Fruit fly (Drosophila melanogaster) whole organism, adult: ENCODE data around the gene Gk1.

Experiments
- CG1620 ChIP-seq: fragments of 200-800 bp; sonication (Bioruptor generic); optimal IDR thresholded peaks from 2 replicates; lab custom pipeline; 2016; ENCODE audit warnings: missing biosample characterization, missing genetic modification characterization
- CG33017 ChIP-seq: fragments of 200-800 bp; sonication (Bioruptor generic); optimal IDR thresholded peaks from 2 replicates; lab custom pipeline; 2018; ENCODE audit warnings: missing biosample characterization, mild to moderate bottlenecking, missing genetic modification characterization, moderate library complexity
- CG5204 ChIP-seq: fragments of 200-800 bp; sonication (Bioruptor generic); optimal IDR thresholded peaks from 2 replicates; lab custom pipeline; 2016; ENCODE audit warnings: missing biosample characterization, missing genetic modification characterization
- CG7101 ChIP-seq: fragments of 200-800 bp; sonication (Bioruptor generic); optimal IDR thresholded peaks from 2 replicates; lab custom pipeline; 2018; ENCODE audit warnings: missing biosample characterization, mild to moderate bottlenecking, missing genetic modification characterization, moderate library complexity
- Mnt ChIP-seq: fragments of 200-800 bp; sonication (Bioruptor generic); optimal IDR thresholded peaks from 2 replicates; lab custom pipeline; 2016; ENCODE audit warnings: missing biosample characterization, mild to moderate bottlenecking, missing genetic modification characterization
- cnc ChIP-seq, 2 experiments: fragments of >200 bp; optimal IDR thresholded peaks; 2 replicates each; lab custom pipeline; 2017
- pad ChIP-seq: fragments of 200-800 bp; sonication (Bioruptor generic); optimal IDR thresholded peaks from 3 replicates; lab custom pipeline; 2017; ENCODE audit warnings: missing biosample characterization, missing genetic modification characterization, mild to moderate bottlenecking, moderate library complexity, missing genetic modification reagents
- tj ChIP-seq: fragments of 200-800 bp; sonication (Bioruptor generic); optimal IDR thresholded peaks from 3 replicates; lab custom pipeline; 2017; ENCODE audit warnings: missing biosample characterization, mild to moderate bottlenecking, missing genetic modification characterization, moderate library complexity

dm6 chr3L:232267-232666 lies 26.6 kb upstream of the Gk1 start, which contains the start of gene CG34454:
- TF ChIP-seq CG1620, result no peak
- no peak for TF ChIP-seq pad (GFP tag; lab: Kevin White, UChicago)
- TF ChIP-seq Mnt (GFP tag; lab: Kevin White, UChicago), result no peak
- TF ChIP-seq tj, result no peak
- TF ChIP-seq CG33017, result no peak
- no peak for TF ChIP-seq CG5204 (GFP tag; lab: Kevin White, UChicago)
- no peak for TF ChIP-seq CG7101
- TF ChIP-seq cnc (optimal IDR thresholded peaks at IDR 0.05; lab: Kevin White, UChicago), result no peak
